Fruit fly (Drosophila melanogaster) whole organism, prepupa: ENCODE measurements around the gene dmrt93B.
A peak's percentile ranks its signal among the peaks of the same experiment; 100 is the strongest.

Experiments used
- Blimp-1 ChIP-seq: fragments of 200-800 bp; sonication (Bioruptor generic); optimal IDR thresholded peaks from 3 replicates; lab custom pipeline; 2017; ENCODE audit warnings: missing biosample characterization, missing genetic modification characterization, mild to moderate bottlenecking, moderate library complexity, missing genetic modification reagents
- CG11762 ChIP-seq: fragments of 200-800 bp; sonication (Bioruptor generic); optimal IDR thresholded peaks from 3 replicates; lab custom pipeline; 2016; ENCODE audit warnings: missing biosample characterization, missing genetic modification characterization; ENCODE audit not compliant: insufficient read depth
- CG11902 ChIP-seq: fragments of 200-800 bp; sonication (Bioruptor generic); optimal IDR thresholded peaks from 3 replicates; lab custom pipeline; 2016; ENCODE audit warnings: missing biosample characterization, missing genetic modification characterization
- CG15336 ChIP-seq: fragments of 200-800 bp; sonication (Bioruptor generic); IDR thresholded peaks from 2 replicates; pipeline ENCODE4 v1.3.6; 2022; ENCODE audit warnings: missing biosample characterization, missing genetic modification characterization
- CG3032 ChIP-seq: fragments of 200-800 bp; optimal IDR thresholded peaks from 2 replicates; lab custom pipeline; 2019; ENCODE audit warnings: missing biosample characterization, mild to moderate bottlenecking, missing genetic modification characterization, moderate library complexity
- CG32006 ChIP-seq: fragments of 200-800 bp; sonication (Bioruptor generic); optimal IDR thresholded peaks from 3 replicates; lab custom pipeline; 2017; ENCODE audit warnings: missing biosample characterization, mild to moderate bottlenecking, missing genetic modification characterization
- CG3919 ChIP-seq: fragments of 200-800 bp; sonication (Bioruptor generic); optimal IDR thresholded peaks from 3 replicates; lab custom pipeline; 2016; ENCODE audit warnings: missing biosample characterization, missing genetic modification characterization
- CG6163 ChIP-seq: fragments of 200-800 bp; sonication (Bioruptor generic); IDR thresholded peaks from 3 replicates; pipeline ENCODE4 v1.3.6; 2022; ENCODE audit warnings: missing biosample characterization, missing genetic modification characterization
- CG6276 ChIP-seq: fragments of 200-800 bp; sonication (Bioruptor generic); optimal IDR thresholded peaks from 2 replicates; lab custom pipeline; 2017; ENCODE audit warnings: missing biosample characterization, mild to moderate bottlenecking, missing genetic modification characterization
- CG6792 ChIP-seq: fragments of 200-800 bp; sonication (Bioruptor generic); optimal IDR thresholded peaks from 3 replicates; lab custom pipeline; 2016; ENCODE audit warnings: missing biosample characterization, missing genetic modification characterization
- CG6808 ChIP-seq: fragments of 200-800 bp; sonication (Bioruptor generic); optimal IDR thresholded peaks from 3 replicates; lab custom pipeline; 2017; ENCODE audit warnings: missing biosample characterization, missing genetic modification characterization, mild to moderate bottlenecking, moderate library complexity, missing genetic modification reagents
- CG6854 ChIP-seq: fragments of 200-800 bp; sonication (Bioruptor generic); optimal IDR thresholded peaks from 2 replicates; lab custom pipeline; 2017; ENCODE audit warnings: missing biosample characterization, mild to moderate bottlenecking, missing genetic modification characterization
- CG8119 ChIP-seq: fragments of 200-800 bp; sonication (Bioruptor generic); IDR thresholded peaks from 3 replicates; pipeline ENCODE4 v1.3.6; 2022; ENCODE audit warnings: missing biosample characterization, missing genetic modification characterization
- CG8319 ChIP-seq: fragments of 200-800 bp; sonication (Bioruptor generic); optimal IDR thresholded peaks from 3 replicates; lab custom pipeline; 2016; ENCODE audit warnings: missing biosample characterization, missing genetic modification characterization
- CG8632 ChIP-seq: fragments of 200-800 bp; sonication (Bioruptor generic); optimal IDR thresholded peaks from 3 replicates; lab custom pipeline; 2016; ENCODE audit warnings: missing biosample characterization, missing genetic modification characterization
- Eip75B ChIP-seq: fragments of 200-800 bp; sonication (Bioruptor generic); optimal IDR thresholded peaks from 3 replicates; lab custom pipeline; 2016; ENCODE audit warnings: missing biosample characterization, missing genetic modification characterization
- Eip78C ChIP-seq: fragments of 200-800 bp; sonication (Bioruptor generic); peaks from one replicate; lab custom pipeline; 2016; ENCODE audit warnings: missing biosample characterization, missing genetic modification characterization
- Ets21C ChIP-seq: fragments of 200-800 bp; sonication (Bioruptor generic); optimal IDR thresholded peaks from 3 replicates; lab custom pipeline; 2016; ENCODE audit warnings: missing biosample characterization, missing genetic modification characterization
- Gug ChIP-seq: fragments of 200-800 bp; sonication (Bioruptor generic); IDR thresholded peaks from 2 replicates; pipeline ENCODE4 v1.3.6; 2022; ENCODE audit warnings: missing biosample characterization, missing genetic modification characterization
- Hr39 ChIP-seq: fragments of 200-800 bp; sonication (Bioruptor generic); optimal IDR thresholded peaks from 2 replicates; lab custom pipeline; 2016; ENCODE audit warnings: missing biosample characterization, missing genetic modification characterization
- Lpt ChIP-seq: fragments of 200-800 bp; sonication (Bioruptor generic); optimal IDR thresholded peaks from 3 replicates; lab custom pipeline; 2016; ENCODE audit warnings: missing biosample characterization, missing genetic modification characterization
- Sox102F ChIP-seq: fragments of 200-800 bp; sonication (Bioruptor generic); optimal IDR thresholded peaks from 2 replicates; lab custom pipeline; 2016; ENCODE audit warnings: missing biosample characterization, mild to moderate bottlenecking, missing genetic modification characterization
- Sox14 ChIP-seq: fragments of 200-800 bp; sonication (Bioruptor generic); optimal IDR thresholded peaks from 3 replicates; lab custom pipeline; 2016; ENCODE audit warnings: missing biosample characterization, missing genetic modification characterization
- Sox15 ChIP-seq: fragments of 200-800 bp; sonication (Bioruptor generic); optimal IDR thresholded peaks from 3 replicates; lab custom pipeline; 2016; ENCODE audit warnings: missing biosample characterization, missing genetic modification characterization
- achi ChIP-seq: fragments of 200-800 bp; sonication (Bioruptor generic); optimal IDR thresholded peaks from 3 replicates; lab custom pipeline; 2016; ENCODE audit warnings: missing biosample characterization, missing genetic modification characterization
- acj6 ChIP-seq: fragments of 200-800 bp; sonication (Bioruptor generic); optimal IDR thresholded peaks from 3 replicates; lab custom pipeline; 2016; ENCODE audit warnings: missing biosample characterization, missing genetic modification characterization
- dac ChIP-seq: fragments of 200-800 bp; sonication (Bioruptor generic); optimal IDR thresholded peaks from 2 replicates; lab custom pipeline; 2017; ENCODE audit warnings: missing biosample characterization, mild to moderate bottlenecking, missing genetic modification characterization
- dsx ChIP-seq: fragments of 200-800 bp; optimal IDR thresholded peaks from 3 replicates; lab custom pipeline; 2019; ENCODE audit warnings: missing biosample characterization, mild to moderate bottlenecking, missing genetic modification characterization, moderate library complexity; ENCODE audit not compliant: poor library complexity, severe bottlenecking
- eg ChIP-seq: fragments of 200-800 bp; sonication (Bioruptor generic); IDR thresholded peaks from 3 replicates; pipeline ENCODE4 v1.3.6; 2022; ENCODE audit warnings: missing biosample characterization, missing genetic modification characterization
- fkh ChIP-seq: fragments of 200-800 bp; sonication (Bioruptor generic); optimal IDR thresholded peaks from 3 replicates; lab custom pipeline; 2017; ENCODE audit warnings: missing biosample characterization, mild to moderate bottlenecking, missing genetic modification characterization, moderate library complexity
- net ChIP-seq: fragments of 200-800 bp; sonication (Bioruptor generic); optimal IDR thresholded peaks from 3 replicates; lab custom pipeline; 2016; ENCODE audit warnings: missing biosample characterization, missing genetic modification characterization
- pdm3 ChIP-seq: fragments of 200-800 bp; sonication (Bioruptor generic); optimal IDR thresholded peaks from 3 replicates; lab custom pipeline; 2016; ENCODE audit warnings: missing biosample characterization, missing genetic modification characterization
- spab ChIP-seq: fragments of 200-800 bp; sonication (Bioruptor generic); optimal IDR thresholded peaks from 2 replicates; lab custom pipeline; 2017; ENCODE audit warnings: missing biosample characterization, mild to moderate bottlenecking, missing genetic modification characterization, missing genetic modification reagents
- ss ChIP-seq, 2 experiments: fragments of 200-800 bp; sonication (Bioruptor generic); optimal IDR thresholded peaks; 2 replicates in 1 of 2; 3 replicates in 1 of 2; lab custom pipeline; 2017 to 2018; ENCODE audit warnings: mild to moderate bottlenecking in 2 of 2, missing biosample characterization in 2 of 2, missing genetic modification characterization in 2 of 2, moderate library complexity in 1 of 2
- svp ChIP-seq: fragments of 200-800 bp; sonication (Bioruptor generic); peaks from one replicate; lab custom pipeline; 2016; ENCODE audit warnings: missing biosample characterization, missing genetic modification characterization
- topi ChIP-seq: fragments of 200-800 bp; sonication (Bioruptor generic); optimal IDR thresholded peaks from 3 replicates; lab custom pipeline; 2016; ENCODE audit warnings: missing biosample characterization, missing genetic modification characterization
- vri ChIP-seq: fragments of 200-800 bp; sonication (Bioruptor generic); optimal IDR thresholded peaks from 3 replicates; lab custom pipeline; 2016; ENCODE audit warnings: missing biosample characterization, mild to moderate bottlenecking, missing genetic modification characterization

The dmrt93B gene

DNA sequence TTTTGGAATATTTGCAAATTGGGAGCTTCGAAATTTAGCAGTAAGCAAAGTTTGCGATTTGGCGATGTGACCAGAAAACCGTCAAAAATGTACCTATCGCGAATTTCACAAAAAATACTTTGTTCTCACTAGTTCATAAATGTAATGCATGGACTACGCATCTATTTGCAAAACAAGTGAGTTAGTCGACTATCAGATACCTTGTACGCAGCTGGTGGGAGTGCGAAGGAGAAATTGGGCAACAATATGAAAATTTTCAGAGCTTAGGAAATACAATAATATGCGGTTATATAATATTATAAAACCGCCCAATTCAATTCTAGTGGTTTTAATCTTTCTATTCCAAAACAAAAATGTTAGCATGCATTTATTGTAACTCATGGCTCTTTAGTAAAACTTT, 45.0 kb downstream of the dmrt93B start, which contains the start of gene Bdbt (continued):
- TF ChIP-seq CG6854 (GFP tag; lab: Kevin White, UChicago), result no peak
- TF ChIP-seq net (GFP tag; lab: Kevin White, UChicago), result no peak
- no peak for TF ChIP-seq CG11902 (GFP tag; lab: Kevin White, UChicago)
- no peak for TF ChIP-seq achi (GFP tag; lab: Kevin White, UChicago)
- TF ChIP-seq Eip75B (GFP tag; lab: Kevin White, UChicago), result no peak
- no peak for TF ChIP-seq dac
- no peak for TF ChIP-seq CG8119
- TF ChIP-seq CG6276 (GFP tag; lab: Kevin White, UChicago), result no peak
- TF ChIP-seq CG6792, result peak; percentile 14
- TF ChIP-seq CG32006 (GFP tag; lab: Kevin White, UChicago), result no peak
- TF ChIP-seq Sox14 (GFP tag; lab: Kevin White, UChicago), result peak; percentile 43
- TF ChIP-seq CG15336 (GFP tag; lab: Robert Waterston, UW), result no peak
- no peak for TF ChIP-seq topi (GFP tag; lab: Kevin White, UChicago)
- no peak for TF ChIP-seq svp (GFP tag; lab: Kevin White, UChicago)
- TF ChIP-seq Sox102F, result no peak
- TF ChIP-seq CG8632, result no peak
- no peak for TF ChIP-seq spab (GFP tag; lab: Kevin White, UChicago)
- TF ChIP-seq CG6808 (GFP tag; lab: Kevin White, UChicago), result no peak
- TF ChIP-seq Ets21C, result no peak
- no peak for TF ChIP-seq fkh (GFP tag; lab: Kevin White, UChicago)
- no peak for TF ChIP-seq Gug (GFP tag; lab: Robert Waterston, UW)
- peak; percentile 5 for TF ChIP-seq Sox15 (GFP tag; lab: Kevin White, UChicago)
- TF ChIP-seq vri (GFP tag; lab: Kevin White, UChicago), result no peak
- no peak for TF ChIP-seq acj6 (GFP tag; lab: Kevin White, UChicago)
- TF ChIP-seq dsx (GFP tag; lab: Kevin White, UChicago), result peak; percentile 0
- no peak for TF ChIP-seq Blimp-1 (GFP tag; lab: Kevin White, UChicago)
- no peak for TF ChIP-seq CG8319
- TF ChIP-seq Eip78C (GFP tag; lab: Kevin White, UChicago), result peak; percentile 85
- TF ChIP-seq Lpt, result no peak
- TF ChIP-seq pdm3 (GFP tag; lab: Kevin White, UChicago), result no peak
- TF ChIP-seq CG3032 (tag; lab: Kevin White, UChicago), result peak; percentile 47
- no peak for TF ChIP-seq eg (GFP tag; lab: Robert Waterston, UW)
- peak; percentile 57 for TF ChIP-seq Hr39 (GFP tag; lab: Kevin White, UChicago)
- TF ChIP-seq CG11762 (GFP tag; lab: Kevin White, UChicago), result no peak

DNA sequence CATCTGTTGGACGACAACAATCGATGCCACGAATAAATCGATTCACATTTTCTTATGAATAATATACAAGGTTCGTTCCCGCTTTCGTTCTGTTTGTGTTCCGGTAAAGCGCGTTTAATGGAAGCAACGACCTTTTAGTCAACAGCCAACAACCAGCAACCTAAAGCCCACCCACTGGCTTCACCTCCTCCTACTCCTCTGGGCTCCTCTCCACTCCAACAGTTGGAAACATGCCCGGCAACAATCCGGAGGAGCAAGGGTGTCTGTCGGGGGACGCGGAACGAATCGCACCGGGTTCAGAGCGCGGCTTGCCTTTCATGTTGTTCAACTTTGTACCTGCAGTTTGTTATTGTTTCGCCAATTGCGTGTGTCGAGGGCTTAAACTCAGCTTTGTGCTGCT, 50.4 kb downstream of the dmrt93B start:
- TF ChIP-seq svp (GFP tag; lab: Kevin White, UChicago) (peak; percentile 83), CG6163 (GFP tag; lab: Robert Waterston, UW) (0 out of 3 replicates have a peak, but pooled peaks have one; percentile 2), ss (GFP tag; optimal IDR thresholded peaks at IDR 0.05; lab: Kevin White, UChicago) (peak in 1 of 2 experiments; percentile 15), CG3919 (no peak)
